Fruit fly (Drosophila melanogaster) whole organism, prepupa: ENCODE data around the gene rush.

Experiments
- CG10631 ChIP-seq: fragments of 200-800 bp; sonication (Bioruptor generic); optimal IDR thresholded peaks from 2 replicates; lab custom pipeline; 2016; ENCODE audit warnings: missing biosample characterization, missing genetic modification characterization
- CG10669 ChIP-seq: fragments of 200-800 bp; sonication (Bioruptor generic); optimal IDR thresholded peaks from 3 replicates; lab custom pipeline; 2018; ENCODE audit warnings: missing biosample characterization, mild to moderate bottlenecking, missing genetic modification characterization, moderate library complexity
- CG11762 ChIP-seq: fragments of 200-800 bp; sonication (Bioruptor generic); optimal IDR thresholded peaks from 3 replicates; lab custom pipeline; 2016; ENCODE audit warnings: missing biosample characterization, missing genetic modification characterization; ENCODE audit not compliant: insufficient read depth
- CG11902 ChIP-seq: fragments of 200-800 bp; sonication (Bioruptor generic); optimal IDR thresholded peaks from 3 replicates; lab custom pipeline; 2016; ENCODE audit warnings: missing biosample characterization, missing genetic modification characterization
- CG1621 ChIP-seq: fragments of 200-800 bp; sonication (Bioruptor generic); optimal IDR thresholded peaks from 3 replicates; lab custom pipeline; 2018; ENCODE audit warnings: missing biosample characterization, mild to moderate bottlenecking, missing genetic modification characterization
- CG16779 ChIP-seq: fragments of 200-800 bp; sonication (Bioruptor generic); optimal IDR thresholded peaks from 3 replicates; lab custom pipeline; 2017; ENCODE audit warnings: missing biosample characterization, mild to moderate bottlenecking, missing genetic modification characterization
- CG3032 ChIP-seq: fragments of 200-800 bp; optimal IDR thresholded peaks from 2 replicates; lab custom pipeline; 2019; ENCODE audit warnings: missing biosample characterization, mild to moderate bottlenecking, missing genetic modification characterization, moderate library complexity
- CG31627 ChIP-seq: fragments of 200-800 bp; sonication (Bioruptor generic); optimal IDR thresholded peaks from 3 replicates; lab custom pipeline; 2016; ENCODE audit warnings: missing biosample characterization, missing genetic modification characterization
- CG32006 ChIP-seq: fragments of 200-800 bp; sonication (Bioruptor generic); optimal IDR thresholded peaks from 3 replicates; lab custom pipeline; 2017; ENCODE audit warnings: missing biosample characterization, mild to moderate bottlenecking, missing genetic modification characterization
- CG3919 ChIP-seq: fragments of 200-800 bp; sonication (Bioruptor generic); optimal IDR thresholded peaks from 3 replicates; lab custom pipeline; 2016; ENCODE audit warnings: missing biosample characterization, missing genetic modification characterization
- CG6276 ChIP-seq: fragments of 200-800 bp; sonication (Bioruptor generic); optimal IDR thresholded peaks from 2 replicates; lab custom pipeline; 2017; ENCODE audit warnings: missing biosample characterization, mild to moderate bottlenecking, missing genetic modification characterization
- CG6792 ChIP-seq: fragments of 200-800 bp; sonication (Bioruptor generic); optimal IDR thresholded peaks from 3 replicates; lab custom pipeline; 2016; ENCODE audit warnings: missing biosample characterization, missing genetic modification characterization
- CG6808 ChIP-seq: fragments of 200-800 bp; sonication (Bioruptor generic); optimal IDR thresholded peaks from 3 replicates; lab custom pipeline; 2017; ENCODE audit warnings: missing biosample characterization, missing genetic modification characterization, mild to moderate bottlenecking, moderate library complexity, missing genetic modification reagents
- CG7368 ChIP-seq: fragments of 200-800 bp; sonication (Bioruptor generic); optimal IDR thresholded peaks from 3 replicates; lab custom pipeline; 2016; ENCODE audit warnings: missing biosample characterization, missing genetic modification characterization
- CG8319 ChIP-seq: fragments of 200-800 bp; sonication (Bioruptor generic); optimal IDR thresholded peaks from 3 replicates; lab custom pipeline; 2016; ENCODE audit warnings: missing biosample characterization, missing genetic modification characterization
- CG9139 ChIP-seq: fragments of 200-800 bp; sonication (Bioruptor generic); optimal IDR thresholded peaks from 3 replicates; lab custom pipeline; 2017; ENCODE audit warnings: missing biosample characterization, mild to moderate bottlenecking, missing genetic modification characterization
- Eip75B ChIP-seq: fragments of 200-800 bp; sonication (Bioruptor generic); optimal IDR thresholded peaks from 3 replicates; lab custom pipeline; 2016; ENCODE audit warnings: missing biosample characterization, missing genetic modification characterization
- Ets96B ChIP-seq: fragments of 200-800 bp; optimal IDR thresholded peaks from 2 replicates; lab custom pipeline; 2019; ENCODE audit warnings: missing biosample characterization, mild to moderate bottlenecking, missing genetic modification characterization, moderate library complexity
- Gug ChIP-seq: fragments of 200-800 bp; sonication (Bioruptor generic); IDR thresholded peaks from 2 replicates; pipeline ENCODE4 v1.3.6; 2022; ENCODE audit warnings: missing biosample characterization, missing genetic modification characterization
- Lpt ChIP-seq: fragments of 200-800 bp; sonication (Bioruptor generic); optimal IDR thresholded peaks from 3 replicates; lab custom pipeline; 2016; ENCODE audit warnings: missing biosample characterization, missing genetic modification characterization
- Met ChIP-seq: fragments of 200-800 bp; sonication (Bioruptor generic); optimal IDR thresholded peaks from 3 replicates; lab custom pipeline; 2016; ENCODE audit warnings: missing biosample characterization, missing genetic modification characterization
- OdsH ChIP-seq: fragments of 200-800 bp; sonication (Bioruptor generic); optimal IDR thresholded peaks from 3 replicates; lab custom pipeline; 2016; ENCODE audit warnings: missing biosample characterization, missing genetic modification characterization
- Smox ChIP-seq: fragments of 200-800 bp; sonication (Bioruptor generic); optimal IDR thresholded peaks from 3 replicates; lab custom pipeline; 2016; ENCODE audit warnings: missing biosample characterization, missing genetic modification characterization
- Sox102F ChIP-seq: fragments of 200-800 bp; sonication (Bioruptor generic); optimal IDR thresholded peaks from 2 replicates; lab custom pipeline; 2016; ENCODE audit warnings: missing biosample characterization, mild to moderate bottlenecking, missing genetic modification characterization
- Sox14 ChIP-seq: fragments of 200-800 bp; sonication (Bioruptor generic); optimal IDR thresholded peaks from 3 replicates; lab custom pipeline; 2016; ENCODE audit warnings: missing biosample characterization, missing genetic modification characterization
- Sox15 ChIP-seq: fragments of 200-800 bp; sonication (Bioruptor generic); optimal IDR thresholded peaks from 3 replicates; lab custom pipeline; 2016; ENCODE audit warnings: missing biosample characterization, missing genetic modification characterization
- achi ChIP-seq: fragments of 200-800 bp; sonication (Bioruptor generic); optimal IDR thresholded peaks from 3 replicates; lab custom pipeline; 2016; ENCODE audit warnings: missing biosample characterization, missing genetic modification characterization
- acj6 ChIP-seq: fragments of 200-800 bp; sonication (Bioruptor generic); optimal IDR thresholded peaks from 3 replicates; lab custom pipeline; 2016; ENCODE audit warnings: missing biosample characterization, missing genetic modification characterization
- cyc ChIP-seq: fragments of 200-800 bp; sonication (Bioruptor generic); optimal IDR thresholded peaks from 3 replicates; lab custom pipeline; 2016; ENCODE audit warnings: missing biosample characterization, missing genetic modification characterization
- dsx ChIP-seq: fragments of 200-800 bp; optimal IDR thresholded peaks from 3 replicates; lab custom pipeline; 2019; ENCODE audit warnings: missing biosample characterization, mild to moderate bottlenecking, missing genetic modification characterization, moderate library complexity; ENCODE audit not compliant: poor library complexity, severe bottlenecking
- eg ChIP-seq: fragments of 200-800 bp; sonication (Bioruptor generic); IDR thresholded peaks from 3 replicates; pipeline ENCODE4 v1.3.6; 2022; ENCODE audit warnings: missing biosample characterization, missing genetic modification characterization
- esn ChIP-seq: fragments of 200-800 bp; sonication (Bioruptor generic); optimal IDR thresholded peaks from 2 replicates; lab custom pipeline; 2016; ENCODE audit warnings: missing biosample characterization, mild to moderate bottlenecking, missing genetic modification characterization, moderate library complexity
- fd59A ChIP-seq: fragments of 200-800 bp; sonication (Bioruptor generic); optimal IDR thresholded peaks from 2 replicates; lab custom pipeline; 2017; ENCODE audit warnings: missing biosample characterization, mild to moderate bottlenecking, missing genetic modification characterization, missing genetic modification reagents
- fd85E ChIP-seq: fragments of 200-800 bp; sonication (Bioruptor generic); optimal IDR thresholded peaks from 3 replicates; lab custom pipeline; 2016; ENCODE audit warnings: missing biosample characterization, missing genetic modification characterization
- net ChIP-seq: fragments of 200-800 bp; sonication (Bioruptor generic); optimal IDR thresholded peaks from 3 replicates; lab custom pipeline; 2016; ENCODE audit warnings: missing biosample characterization, missing genetic modification characterization
- pdm3 ChIP-seq: fragments of 200-800 bp; sonication (Bioruptor generic); optimal IDR thresholded peaks from 3 replicates; lab custom pipeline; 2016; ENCODE audit warnings: missing biosample characterization, missing genetic modification characterization
- spab ChIP-seq: fragments of 200-800 bp; sonication (Bioruptor generic); optimal IDR thresholded peaks from 2 replicates; lab custom pipeline; 2017; ENCODE audit warnings: missing biosample characterization, mild to moderate bottlenecking, missing genetic modification characterization, missing genetic modification reagents
- ss ChIP-seq, 2 experiments: fragments of 200-800 bp; sonication (Bioruptor generic); optimal IDR thresholded peaks; 2 replicates in 1 of 2; 3 replicates in 1 of 2; lab custom pipeline; 2017 to 2018; ENCODE audit warnings: mild to moderate bottlenecking in 2 of 2, missing biosample characterization in 2 of 2, missing genetic modification characterization in 2 of 2, moderate library complexity in 1 of 2
- svp ChIP-seq: fragments of 200-800 bp; sonication (Bioruptor generic); peaks from one replicate; lab custom pipeline; 2016; ENCODE audit warnings: missing biosample characterization, missing genetic modification characterization
- vri ChIP-seq: fragments of 200-800 bp; sonication (Bioruptor generic); optimal IDR thresholded peaks from 3 replicates; lab custom pipeline; 2016; ENCODE audit warnings: missing biosample characterization, mild to moderate bottlenecking, missing genetic modification characterization

The rush gene

DNA sequence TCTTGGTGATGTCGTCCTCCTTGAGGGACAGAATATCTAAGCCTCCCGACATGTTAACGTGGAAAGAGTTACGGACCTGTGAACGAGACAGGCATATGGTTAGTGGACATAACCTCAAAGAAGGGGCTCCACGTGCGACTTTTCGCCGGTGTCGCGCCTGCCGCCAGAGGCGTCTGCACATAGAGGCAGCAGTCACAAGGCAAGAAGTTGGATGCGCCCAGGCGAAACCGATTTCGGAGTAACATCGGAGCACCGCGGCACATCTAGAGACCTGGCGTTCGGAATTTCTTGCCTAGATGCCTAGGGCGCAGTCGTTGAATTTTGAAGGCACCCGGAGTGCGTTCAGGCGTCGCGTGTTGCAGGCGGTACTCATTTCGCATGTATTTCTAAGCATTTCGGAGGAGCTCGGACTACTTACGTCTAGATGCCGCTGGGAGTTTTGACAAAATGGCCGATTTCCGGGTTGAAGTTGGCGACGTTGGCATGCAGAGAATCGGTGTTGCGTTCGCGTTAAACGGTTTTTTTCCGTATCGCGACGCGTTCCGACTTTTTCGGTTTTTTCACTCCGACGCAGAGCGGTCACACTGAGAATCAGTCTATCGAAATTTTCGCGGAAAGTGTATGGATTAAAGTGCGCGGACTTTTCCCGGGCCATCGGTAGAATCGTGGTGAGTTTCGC, 4.6 kb downstream of the rush start, which contains the start of the genes sta and inc (continued):
- peak; percentile 68 for TF ChIP-seq Met (GFP tag; lab: Kevin White, UChicago)
- TF ChIP-seq pdm3 (GFP tag; lab: Kevin White, UChicago) = peak; percentile 34
- peak; percentile 44 for TF ChIP-seq Sox102F (GFP tag; lab: Kevin White, UChicago)
- peak; percentile 31 for TF ChIP-seq Smox (GFP tag; lab: Kevin White, UChicago)
- peak; percentile 58 for TF ChIP-seq cyc (GFP tag; lab: Kevin White, UChicago)
- TF ChIP-seq acj6 = peak; percentile 12
- peak; percentile 34 for TF ChIP-seq fd85E (GFP tag; lab: Kevin White, UChicago)
- TF ChIP-seq Sox14 (GFP tag; lab: Kevin White, UChicago) = peak; percentile 56
- TF ChIP-seq svp (GFP tag; lab: Kevin White, UChicago) = peak; percentile 65
- TF ChIP-seq Gug (GFP tag; lab: Robert Waterston, UW) = no peak

- TF ChIP-seq vri (GFP tag; lab: Kevin White, UChicago) (no peak), Gug (GFP tag; lab: Robert Waterston, UW) (no peak), CG16779 (no peak), Lpt (GFP tag; lab: Kevin White, UChicago) (no peak), CG7368 (no peak), CG6808 (GFP tag; lab: Kevin White, UChicago) (no peak), net (GFP tag; lab: Kevin White, UChicago) (no peak), CG32006 (GFP tag; lab: Kevin White, UChicago) (no peak), CG10669 (no peak), cyc (GFP tag; lab: Kevin White, UChicago) (no peak), spab (GFP tag; lab: Kevin White, UChicago) (no peak), CG3032 (no peak), CG6792 (GFP tag; lab: Kevin White, UChicago) (no peak), CG31627 (GFP tag; lab: Kevin White, UChicago) (no peak), CG6276 (GFP tag; lab: Kevin White, UChicago) (no peak), CG11902 (GFP tag; lab: Kevin White, UChicago) (no peak), eg (GFP tag; lab: Robert Waterston, UW) (no peak), CG11762 (GFP tag; lab: Kevin White, UChicago) (no peak), dsx (GFP tag; lab: Kevin White, UChicago) (no peak), Sox15 (GFP tag; lab: Kevin White, UChicago) (no peak)
- TF ChIP-seq, all 60 proteins: peak for 0
These were observed 29.4 kb downstream of the rush start, which contains the start of gene Nmdar2 for dm6 chrX:1507751-1508150. Gene Nmdar2 (minus strand): TSS chrX:1507809.

dm6 chrX:1508241-1508823, 30.0 kb downstream of the rush start:
- TF ChIP-seq eg (GFP tag; lab: Robert Waterston, UW) (no peak), CG8319 (GFP tag; lab: Kevin White, UChicago) (no peak), Gug (GFP tag; lab: Robert Waterston, UW) (no peak), Sox15 (GFP tag; lab: Kevin White, UChicago) (no peak)

- TF ChIP-seq Eip75B (GFP tag; lab: Kevin White, UChicago) = no peak
- peak; percentile 38 for TF ChIP-seq Sox14 (GFP tag; lab: Kevin White, UChicago)
- no peak for TF ChIP-seq fd85E (GFP tag; lab: Kevin White, UChicago)
- TF ChIP-seq CG9139 (GFP tag; lab: Kevin White, UChicago) = no peak
- no peak for TF ChIP-seq CG3919
- TF ChIP-seq CG6808 (GFP tag; lab: Kevin White, UChicago) = no peak
- TF ChIP-seq fd59A (GFP tag; lab: Kevin White, UChicago) = no peak
- TF ChIP-seq CG10669 = no peak
- peak; percentile 5 for TF ChIP-seq CG1621 (tag; lab: Kevin White, UChicago)
- TF ChIP-seq esn (GFP tag; lab: Kevin White, UChicago) = peak; percentile 21
- no peak for TF ChIP-seq Lpt (GFP tag; lab: Kevin White, UChicago)
- TF ChIP-seq OdsH (GFP tag; lab: Kevin White, UChicago) = no peak
- no peak for TF ChIP-seq CG11902 (GFP tag; lab: Kevin White, UChicago)
- no peak for TF ChIP-seq svp (GFP tag; lab: Kevin White, UChicago)
- TF ChIP-seq CG6792 (GFP tag; lab: Kevin White, UChicago) = no peak
- no peak for TF ChIP-seq Sox15 (GFP tag; lab: Kevin White, UChicago)
- peak; percentile 27 for TF ChIP-seq dsx (GFP tag; lab: Kevin White, UChicago)
- no peak for TF ChIP-seq vri (GFP tag; lab: Kevin White, UChicago)
- peak; percentile 1 for TF ChIP-seq CG31627 (GFP tag; lab: Kevin White, UChicago)
- TF ChIP-seq ss (GFP tag; optimal IDR thresholded peaks at IDR 0.05; lab: Kevin White, UChicago) = no peak
- no peak for TF ChIP-seq Ets96B (tag; lab: Kevin White, UChicago)
- TF ChIP-seq acj6 = no peak
- no peak for TF ChIP-seq CG10631 (GFP tag; lab: Kevin White, UChicago)
- peak; percentile 80 for TF ChIP-seq achi
- no peak for TF ChIP-seq cyc (GFP tag; lab: Kevin White, UChicago)
These were observed 34.4 kb downstream of the rush start, which contains the start of gene CG14795 for dm6 chrX:1512753-1513226. Gene CG14795 (minus strand): TSS chrX:1512803.
